Worm (Caenorhabditis elegans) whole organism, L3 larva: ENCODE measurements around the gene fat-6.
A peak's percentile ranks its signal among the peaks of the same experiment; 100 is the strongest.

ENCODE experiments used
- R02D3.7 ChIP-seq: fragments of 150-350 bp; optimal IDR thresholded peaks from 2 replicates; lab custom pipeline; 2014; ENCODE audit warnings: missing biosample characterization, missing genetic modification characterization
- ZK546.5 ChIP-seq: sonication (generic microtip); optimal IDR thresholded peaks from 2 replicates; lab custom pipeline; 2017; ENCODE audit warnings: missing biosample characterization, missing genetic modification characterization
- ceh-28 ChIP-seq: fragments of 150-350 bp; optimal IDR thresholded peaks from 2 replicates; lab custom pipeline; 2014; ENCODE audit warnings: missing biosample characterization, missing genetic modification reagents, missing genetic modification characterization
- ceh-82 ChIP-seq: fragments of 150-350 bp; optimal IDR thresholded peaks from 2 replicates; lab custom pipeline; 2014; ENCODE audit warnings: missing biosample characterization, missing genetic modification characterization
- ceh-9 ChIP-seq: sonication (generic microtip); optimal IDR thresholded peaks from 2 replicates; lab custom pipeline; 2018; ENCODE audit warnings: missing biosample characterization, missing genetic modification characterization
- egl-27 ChIP-seq: sonication (generic microtip); optimal IDR thresholded peaks from 4 replicates; lab custom pipeline; 2017; ENCODE audit warnings: missing biosample characterization, missing genetic modification reagents, missing genetic modification characterization
- elt-1 ChIP-seq: fragments of 150-350 bp; optimal IDR thresholded peaks from 2 replicates; lab custom pipeline; 2014; ENCODE audit warnings: missing biosample characterization, missing genetic modification characterization
- elt-2 ChIP-seq: sonication (generic microtip); optimal IDR thresholded peaks from 2 replicates; lab custom pipeline; 2016; ENCODE audit warnings: missing genetic modification reagents, mild to moderate bottlenecking, missing genetic modification characterization, missing compliant biosample characterization
- elt-3 ChIP-seq, 3 experiments: fragments of 150-350 bp in 1 of 3; sonication (generic microtip) in 2 of 3; optimal IDR thresholded peaks; 2 replicates in 2 of 3; 4 replicates in 1 of 3; lab custom pipeline; 2014 to 2017; ENCODE audit warnings: missing biosample characterization in 3 of 3, missing genetic modification characterization in 3 of 3
- fkh-10 ChIP-seq: sonication (generic microtip); optimal IDR thresholded peaks from 2 replicates; lab custom pipeline; 2017; ENCODE audit warnings: missing biosample characterization, missing genetic modification reagents, missing genetic modification characterization
- fos-1 ChIP-seq: fragments of 150-350 bp; optimal IDR thresholded peaks from 2 replicates; lab custom pipeline; 2014; ENCODE audit warnings: missing biosample characterization, missing genetic modification characterization
- hmg-11 ChIP-seq: sonication (generic microtip); optimal IDR thresholded peaks from 2 replicates; lab custom pipeline; 2016; ENCODE audit warnings: missing genetic modification characterization, missing compliant biosample characterization
- jun-1 ChIP-seq: fragments of 150-350 bp; optimal IDR thresholded peaks from 2 replicates; lab custom pipeline; 2014; ENCODE audit warnings: missing biosample characterization, missing genetic modification reagents, missing genetic modification characterization
- lin-15B ChIP-seq: fragments of 150-350 bp; optimal IDR thresholded peaks from 2 replicates; lab custom pipeline; 2014; ENCODE audit warnings: missing biosample characterization, missing genetic modification characterization
- lin-39 ChIP-seq: fragments of 150-350 bp; optimal IDR thresholded peaks from 2 replicates; lab custom pipeline; 2018; ENCODE audit warnings: missing biosample characterization, missing genetic modification reagents, missing genetic modification characterization
- lsy-12 ChIP-seq: sonication (generic microtip); optimal IDR thresholded peaks from 2 replicates; lab custom pipeline; 2016; ENCODE audit warnings: mild to moderate bottlenecking, missing genetic modification characterization, missing compliant biosample characterization
- mdl-1 ChIP-seq: fragments of 150-350 bp; optimal IDR thresholded peaks from 2 replicates; lab custom pipeline; 2014; ENCODE audit warnings: missing biosample characterization, missing genetic modification characterization
- nfya-1 ChIP-seq: sonication (generic microtip); optimal IDR thresholded peaks from 2 replicates; lab custom pipeline; 2017; ENCODE audit warnings: missing genetic modification characterization, mild to moderate bottlenecking, missing compliant biosample characterization, antibody characterized with exemption, moderate library complexity; ENCODE audit not compliant: insufficient read depth
- nhr-23 ChIP-seq: fragments of 150-350 bp; optimal IDR thresholded peaks from 2 replicates; lab custom pipeline; 2014; ENCODE audit warnings: missing biosample characterization, missing genetic modification reagents, missing genetic modification characterization
- nhr-25 ChIP-seq: sonication (generic microtip); optimal IDR thresholded peaks from 2 replicates; lab custom pipeline; 2017; ENCODE audit warnings: missing biosample characterization, missing genetic modification characterization
- nhr-43 ChIP-seq: sonication (generic microtip); optimal IDR thresholded peaks from 2 replicates; lab custom pipeline; 2016; ENCODE audit warnings: mild to moderate bottlenecking, missing genetic modification characterization, missing compliant biosample characterization; ENCODE audit not compliant: poor library complexity, severe bottlenecking
- nhr-67 ChIP-seq: fragments of 150-350 bp; optimal IDR thresholded peaks from 2 replicates; lab custom pipeline; 2014; ENCODE audit warnings: missing biosample characterization, missing genetic modification characterization
- nhr-76 ChIP-seq: fragments of 150-350 bp; sonication (generic microtip); optimal IDR thresholded peaks from 5 replicates; lab custom pipeline; 2014; ENCODE audit warnings: missing biosample characterization, missing genetic modification characterization
- nhr-77 ChIP-seq: fragments of 150-350 bp; optimal IDR thresholded peaks from 2 replicates; lab custom pipeline; 2014; ENCODE audit warnings: missing biosample characterization, missing genetic modification characterization
- pqm-1 ChIP-seq: fragments of 150-350 bp; optimal IDR thresholded peaks from 2 replicates; lab custom pipeline; 2017; ENCODE audit warnings: missing biosample characterization, missing genetic modification characterization, inconsistent platforms
- skn-1 ChIP-seq: fragments of 150-350 bp; optimal IDR thresholded peaks from 2 replicates; lab custom pipeline; 2014; ENCODE audit warnings: missing biosample characterization, missing genetic modification characterization
- snpc-4 ChIP-seq: fragments of 150-350 bp; optimal IDR thresholded peaks from 2 replicates; lab custom pipeline; 2014; ENCODE audit warnings: missing biosample characterization, missing genetic modification characterization
- tbx-2 ChIP-seq: sonication (generic microtip); optimal IDR thresholded peaks from 2 replicates; lab custom pipeline; 2016; ENCODE audit warnings: mild to moderate bottlenecking, missing genetic modification characterization, missing compliant biosample characterization
- unc-62 ChIP-seq: fragments of 150-350 bp; sonication (generic microtip); optimal IDR thresholded peaks from 4 replicates; lab custom pipeline; 2014; ENCODE audit warnings: missing biosample characterization, missing genetic modification reagents, missing genetic modification characterization
- zag-1 ChIP-seq: fragments of 150-350 bp; optimal IDR thresholded peaks from 2 replicates; lab custom pipeline; 2014; ENCODE audit warnings: missing biosample characterization, missing genetic modification characterization
- ztf-11 ChIP-seq: fragments of 150-350 bp; optimal IDR thresholded peaks from 2 replicates; lab custom pipeline; 2014; ENCODE audit warnings: missing biosample characterization, missing genetic modification characterization
- ztf-4 ChIP-seq: fragments of 150-350 bp; optimal IDR thresholded peaks from 2 replicates; lab custom pipeline; 2014; ENCODE audit warnings: missing biosample characterization, missing genetic modification characterization

fat-6 gene

ce11 chrIV:11942313-11942712 is 26.8 kb upstream of the fat-6 start, which contains the start of gene ZK829.1:
Gene ZK829.1, minus strand, starts transcription at chrIV:11942413.
- no peak for TF ChIP-seq nhr-76 (tag; lab: Kevin White, UChicago)
- TF ChIP-seq fos-1 (tag; lab: Kevin White, UChicago), result no peak
- TF ChIP-seq hmg-11 (tag; lab: Kevin White, UChicago), result no peak
- TF ChIP-seq ztf-11 (tag; lab: Kevin White, UChicago), result no peak
- TF ChIP-seq nhr-43 (tag; lab: Kevin White, UChicago), result no peak
- TF ChIP-seq tbx-2 (tag; lab: Kevin White, UChicago), result no peak
- no peak for TF ChIP-seq ZK546.5
- TF ChIP-seq nhr-67 (tag; lab: Kevin White, UChicago), result no peak
- TF ChIP-seq ceh-82 (tag; lab: Kevin White, UChicago), result no peak
- no peak for TF ChIP-seq elt-2
- no peak for TF ChIP-seq snpc-4 (tag; lab: Kevin White, UChicago)

- TF ChIP-seq nhr-77 (no peak), elt-3 (tag; optimal IDR thresholded peaks at IDR 0.05; lab: Kevin White, UChicago) (no peak), nhr-43 (tag; lab: Kevin White, UChicago) (peak; percentile 44), elt-1 (no peak), lin-15B (tag; lab: Kevin White, UChicago) (no peak), nfya-1 (no peak), ceh-28 (no peak), fkh-10 (GFP tag; lab: Kevin White, UChicago) (no peak)
These were observed 23.1 kb upstream of the fat-6 start for ce11 chrIV:11938554-11938953.

- TF ChIP-seq lsy-12 (tag; lab: Kevin White, UChicago), result no peak
- TF ChIP-seq unc-62, result no peak
- no peak for TF ChIP-seq fos-1 (tag; lab: Kevin White, UChicago)
- no peak for TF ChIP-seq mdl-1 (tag; lab: Kevin White, UChicago)
- TF ChIP-seq zag-1, result no peak
- no peak for TF ChIP-seq skn-1
- no peak for TF ChIP-seq ZK546.5
- no peak for TF ChIP-seq ztf-11 (tag; lab: Kevin White, UChicago)
These were observed 21.6 kb upstream of the fat-6 start, which contains the start of gene slc-5A12 for ce11 chrIV:11937087-11937486. Gene slc-5A12, plus strand, starts transcription at chrIV:11937419.

ce11 chrIV:11930572-11930971 is 15.1 kb upstream of the fat-6 start, which contains the start of gene nhx-9:
Gene nhx-9, plus strand, starts transcription at chrIV:11930872.
- no peak for TF ChIP-seq egl-27 (tag; lab: Kevin White, UChicago)
- no peak for TF ChIP-seq lin-15B (tag; lab: Kevin White, UChicago)
- TF ChIP-seq tbx-2 (tag; lab: Kevin White, UChicago), result no peak
- no peak for TF ChIP-seq nhr-67 (tag; lab: Kevin White, UChicago)
- TF ChIP-seq ztf-4, result no peak
- no peak for TF ChIP-seq ceh-9
- TF ChIP-seq nhr-77, result no peak
- TF ChIP-seq pqm-1, result no peak
- no peak for TF ChIP-seq nhr-23
- TF ChIP-seq jun-1 (tag; lab: Kevin White, UChicago), result no peak
- no peak for TF ChIP-seq fos-1 (tag; lab: Kevin White, UChicago)

- TF ChIP-seq jun-1 (tag; lab: Kevin White, UChicago) (no peak), nfya-1 (peak; percentile 51), fos-1 (tag; lab: Kevin White, UChicago) (no peak), nhr-77 (no peak), hmg-11 (tag; lab: Kevin White, UChicago) (peak; percentile 22), ztf-4 (no peak), R02D3.7 (tag; lab: Kevin White, UChicago) (no peak), elt-3 (tag; optimal IDR thresholded peaks at IDR 0.05; lab: Kevin White, UChicago) (peak in 1 of 3 experiments; percentile 41), nhr-25 (tag; lab: Kevin White, UChicago) (peak; percentile 56), elt-1 (no peak), ZK546.5 (no peak), lsy-12 (tag; lab: Kevin White, UChicago) (peak; percentile 31), unc-62 (no peak), mdl-1 (tag; lab: Kevin White, UChicago) (no peak), nhr-23 (peak; percentile 33), nhr-43 (tag; lab: Kevin White, UChicago) (peak; percentile 60), lin-39 (peak; percentile 41), ceh-9 (no peak), elt-2 (peak; percentile 37), ceh-28 (no peak), ceh-82 (tag; lab: Kevin White, UChicago) (no peak)
These were observed 12.9 kb upstream of the fat-6 start for ce11 chrIV:11928388-11928787.
